Worm (Caenorhabditis elegans) whole organism, L4 larva: ENCODE measurements around the gene nsph-4.2.

Experiments used
- F37D6.2 ChIP-seq: sonication (generic microtip); optimal IDR thresholded peaks from 2 replicates; lab custom pipeline; 2016; ENCODE audit warnings: mild to moderate bottlenecking, missing genetic modification characterization, missing compliant biosample characterization
- F44E2.7 ChIP-seq: fragments of 200-800 bp; sonication (Bioruptor generic); IDR thresholded peaks from 2 replicates; pipeline ENCODE4 v2.1.2; 2022; ENCODE audit warnings: missing genetic modification characterization, missing compliant biosample characterization
- F49E8.2 ChIP-seq: sonication (generic microtip); optimal IDR thresholded peaks from 2 replicates; lab custom pipeline; 2016; ENCODE audit warnings: missing compliant biosample characterization, mild to moderate bottlenecking, missing genetic modification characterization, borderline replicate concordance
- R02D3.7 ChIP-seq: fragments of 150-350 bp; sonication (generic microtip); optimal IDR thresholded peaks from 3 replicates; lab custom pipeline; 2014; ENCODE audit warnings: missing biosample characterization, missing genetic modification characterization
- Y105C5A.15 ChIP-seq: fragments of 200-800 bp; sonication (Bioruptor generic); IDR thresholded peaks from 2 replicates; pipeline ENCODE4 v1.3.6; 2022; ENCODE audit warnings: missing genetic modification characterization, missing compliant biosample characterization
- Y48G9A.11 ChIP-seq: fragments of 200-800 bp; sonication (Bioruptor generic); IDR thresholded peaks from 2 replicates; pipeline ENCODE4 v1.3.6; 2022; ENCODE audit warnings: missing genetic modification reagents, missing genetic modification characterization, missing compliant biosample characterization
- ama-1 ChIP-seq: fragments of 150-350 bp; optimal IDR thresholded peaks from 2 replicates; lab custom pipeline; 2014; ENCODE audit warnings: inconsistent platforms, mixed read lengths
- arid-1 ChIP-seq: fragments of 200-800 bp; sonication (Bioruptor generic); conservative IDR thresholded peaks from 2 replicates; pipeline ENCODE4 v1.3.6; 2022; ENCODE audit warnings: missing genetic modification reagents, missing genetic modification characterization, missing compliant biosample characterization
- ceh-32 ChIP-seq: sonication (generic microtip); optimal IDR thresholded peaks from 2 replicates; lab custom pipeline; 2016; ENCODE audit warnings: mild to moderate bottlenecking, missing genetic modification characterization, missing compliant biosample characterization; ENCODE audit not compliant: poor library complexity
- ceh-82 ChIP-seq: sonication (generic microtip); optimal IDR thresholded peaks from 2 replicates; lab custom pipeline; 2017; ENCODE audit warnings: missing biosample characterization, missing genetic modification characterization
- ces-1 ChIP-seq: fragments of 150-350 bp; sonication (generic microtip); optimal IDR thresholded peaks from 4 replicates; lab custom pipeline; 2014; ENCODE audit warnings: missing biosample characterization, missing genetic modification reagents, missing genetic modification characterization
- ctbp-1 ChIP-seq: fragments of 200-800 bp; sonication (Bioruptor generic); IDR thresholded peaks from 2 replicates; pipeline ENCODE4 v1.3.6; 2022; ENCODE audit warnings: missing genetic modification reagents, missing genetic modification characterization, missing compliant biosample characterization
- daf-16 ChIP-seq, 3 experiments: sonication (generic microtip); optimal IDR thresholded peaks; 2 replicates each; lab custom pipeline; 2016 to 2017; ENCODE audit warnings: missing genetic modification characterization in 3 of 3, missing genetic modification reagents in 3 of 3, mild to moderate bottlenecking in 2 of 3, missing compliant biosample characterization in 2 of 3, missing biosample characterization in 1 of 3, moderate library complexity in 1 of 3
- dmd-9 ChIP-seq: fragments of 200-800 bp; sonication (Bioruptor generic); IDR thresholded peaks from 2 replicates; pipeline ENCODE4 v1.3.6; 2022; ENCODE audit warnings: missing genetic modification reagents, missing genetic modification characterization, missing compliant biosample characterization
- dpl-1 ChIP-seq: fragments of 150-350 bp; optimal IDR thresholded peaks from 2 replicates; lab custom pipeline; 2014; ENCODE audit warnings: missing biosample characterization, missing genetic modification reagents, missing genetic modification characterization
- duxl-1 ChIP-seq: sonication (generic microtip); optimal IDR thresholded peaks from 2 replicates; lab custom pipeline; 2016; ENCODE audit warnings: mild to moderate bottlenecking, missing genetic modification characterization, moderate library complexity, missing compliant biosample characterization; ENCODE audit not compliant: poor library complexity
- egl-27 ChIP-seq: sonication (generic microtip); optimal IDR thresholded peaks from 3 replicates; lab custom pipeline; 2017; ENCODE audit warnings: missing biosample characterization, missing genetic modification reagents, missing genetic modification characterization
- egl-43 ChIP-seq: fragments of 200-800 bp; sonication (Bioruptor generic); IDR thresholded peaks from 2 replicates; pipeline ENCODE4 v1.3.6; 2022; ENCODE audit warnings: missing genetic modification reagents, missing genetic modification characterization, missing compliant biosample characterization
- fkh-10 ChIP-seq: fragments of 150-350 bp; optimal IDR thresholded peaks from 2 replicates; lab custom pipeline; 2014; ENCODE audit warnings: missing biosample characterization, missing genetic modification reagents, missing genetic modification characterization
- hmg-1.1 ChIP-seq: fragments of 200-800 bp; sonication (Bioruptor generic); IDR thresholded peaks from 2 replicates; pipeline ENCODE4 v1.3.6; 2022; ENCODE audit warnings: missing genetic modification reagents, missing genetic modification characterization, missing compliant biosample characterization
- jun-1 ChIP-seq: fragments of 150-350 bp; optimal IDR thresholded peaks from 2 replicates; lab custom pipeline; 2014; ENCODE audit warnings: missing biosample characterization, missing genetic modification reagents, missing genetic modification characterization
- lim-7 ChIP-seq: fragments of 200-800 bp; sonication (Bioruptor generic); IDR thresholded peaks from 2 replicates; pipeline ENCODE4 v1.3.6; 2022; ENCODE audit warnings: missing genetic modification characterization, missing compliant biosample characterization
- lin-29 ChIP-seq: fragments of 200-800 bp; sonication (Bioruptor generic); IDR thresholded peaks from 2 replicates; pipeline ENCODE4 v1.3.6; 2022; ENCODE audit warnings: missing genetic modification reagents, missing genetic modification characterization, missing compliant biosample characterization
- lir-3 ChIP-seq: sonication (generic microtip); optimal IDR thresholded peaks from 2 replicates; lab custom pipeline; 2016; ENCODE audit warnings: mild to moderate bottlenecking, missing genetic modification characterization, missing compliant biosample characterization
- lsy-2 ChIP-seq, 2 experiments: fragments of 150-350 bp in 1 of 2; sonication (generic microtip) in 1 of 2; optimal IDR thresholded peaks; 2 replicates each; lab custom pipeline; 2014 to 2017; ENCODE audit warnings: missing biosample characterization in 2 of 2, missing genetic modification characterization in 2 of 2
- mdt-29 ChIP-seq: fragments of 200-800 bp; sonication (Bioruptor generic); IDR thresholded peaks from 2 replicates; pipeline ENCODE4 v1.3.6; 2022; ENCODE audit warnings: missing genetic modification reagents, missing genetic modification characterization, missing compliant biosample characterization
- nhr-11 ChIP-seq: fragments of 150-350 bp; optimal IDR thresholded peaks from 2 replicates; lab custom pipeline; 2014; ENCODE audit warnings: missing biosample characterization, missing genetic modification characterization
- nhr-111 ChIP-seq: fragments of 200-800 bp; sonication (Bioruptor generic); optimal IDR thresholded peaks from 2 replicates; lab custom pipeline; 2018; ENCODE audit warnings: mild to moderate bottlenecking, missing genetic modification characterization, missing compliant biosample characterization
- nhr-28 ChIP-seq: fragments of 150-350 bp; optimal IDR thresholded peaks from 2 replicates; lab custom pipeline; 2014; ENCODE audit warnings: missing biosample characterization, missing genetic modification characterization
- nhr-41 ChIP-seq: fragments of 200-800 bp; sonication (Bioruptor generic); IDR thresholded peaks from 2 replicates; pipeline ENCODE4 v1.3.6; 2022; ENCODE audit warnings: missing genetic modification reagents, missing genetic modification characterization, missing compliant biosample characterization
- nhr-6 ChIP-seq: fragments of 150-350 bp; optimal IDR thresholded peaks from 2 replicates; lab custom pipeline; 2014; ENCODE audit warnings: missing biosample characterization, missing genetic modification characterization
- saeg-2 ChIP-seq: fragments of 200-800 bp; sonication (Bioruptor generic); IDR thresholded peaks from 2 replicates; pipeline ENCODE4 v1.3.6; 2022; ENCODE audit warnings: missing genetic modification reagents, missing genetic modification characterization, missing compliant biosample characterization
- set-16 ChIP-seq: fragments of 200-800 bp; sonication (Bioruptor generic); IDR thresholded peaks from 2 replicates; pipeline ENCODE4 v1.3.6; 2022; ENCODE audit warnings: missing genetic modification reagents, missing genetic modification characterization, missing compliant biosample characterization
- skn-1 ChIP-seq: fragments of 150-350 bp; optimal IDR thresholded peaks from 2 replicates; lab custom pipeline; 2014; ENCODE audit warnings: missing biosample characterization, missing genetic modification characterization
- snpc-1.2 ChIP-seq: fragments of 200-800 bp; sonication (Bioruptor generic); IDR thresholded peaks from 2 replicates; pipeline ENCODE4 v1.3.6; 2022; ENCODE audit warnings: missing genetic modification reagents, missing genetic modification characterization, missing compliant biosample characterization
- tra-1 ChIP-seq: fragments of 200-800 bp; sonication (Bioruptor generic); IDR thresholded peaks from 2 replicates; pipeline ENCODE4 v1.3.6; 2022; ENCODE audit warnings: missing genetic modification reagents, missing genetic modification characterization, missing compliant biosample characterization
- unc-130 ChIP-seq: sonication (generic microtip); optimal IDR thresholded peaks from 2 replicates; lab custom pipeline; 2016; ENCODE audit warnings: missing genetic modification reagents, missing genetic modification characterization, missing compliant biosample characterization
- unc-62 ChIP-seq, 3 experiments: fragments of 150-350 bp in 1 of 3; sonication (generic microtip); optimal IDR thresholded peaks in 2 of 3; peaks in 1 of 3; 1 replicate in 1 of 3; 2 replicates in 2 of 3; lab custom pipeline; 2014 to 2017; ENCODE audit warnings: missing biosample characterization in 3 of 3, missing genetic modification characterization in 3 of 3, missing genetic modification reagents in 3 of 3, missing genotype in 1 of 3
- zag-1 ChIP-seq: fragments of 150-350 bp; optimal IDR thresholded peaks from 2 replicates; lab custom pipeline; 2014; ENCODE audit warnings: missing biosample characterization, missing genetic modification characterization
- zfp-2 ChIP-seq: sonication (generic microtip); optimal IDR thresholded peaks from 2 replicates; lab custom pipeline; 2016; ENCODE audit warnings: mild to moderate bottlenecking, missing genetic modification characterization, missing compliant biosample characterization

The nsph-4.2 gene

DNA sequence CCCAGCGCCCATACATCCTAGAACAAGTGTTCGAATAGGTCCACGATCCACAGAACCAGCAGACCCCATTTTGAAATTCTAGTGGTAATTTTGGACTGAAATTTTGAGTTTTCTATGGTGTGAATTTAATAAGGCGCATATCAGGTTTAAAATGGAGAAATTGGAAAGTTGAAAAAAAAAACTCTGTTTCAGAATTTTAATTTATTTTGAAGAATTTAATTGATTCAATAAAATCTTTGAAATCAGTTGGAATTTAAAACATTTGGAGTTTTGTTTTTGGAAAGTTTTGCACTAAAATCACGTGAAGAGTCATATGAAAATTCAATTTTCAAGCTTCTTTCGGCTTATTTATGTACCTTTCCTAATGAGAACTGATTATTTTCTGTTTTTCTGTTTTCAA lies 23.1 kb upstream of the nsph-4.2 start, which contains the start of gene gpa-18:
Gene gpa-18, minus strand, starts transcription at position 101 of the 400 bp plus-strand sequence.
- TF ChIP-seq R02D3.7 (tag; lab: Kevin White, UChicago) (no peak), hmg-1.1 (GFP tag; lab: Robert Waterston, UW) (no peak), lin-29 (GFP tag; lab: Robert Waterston, UW) (no peak), duxl-1 (tag; lab: Kevin White, UChicago) (no peak), F37D6.2 (no peak)

DNA sequence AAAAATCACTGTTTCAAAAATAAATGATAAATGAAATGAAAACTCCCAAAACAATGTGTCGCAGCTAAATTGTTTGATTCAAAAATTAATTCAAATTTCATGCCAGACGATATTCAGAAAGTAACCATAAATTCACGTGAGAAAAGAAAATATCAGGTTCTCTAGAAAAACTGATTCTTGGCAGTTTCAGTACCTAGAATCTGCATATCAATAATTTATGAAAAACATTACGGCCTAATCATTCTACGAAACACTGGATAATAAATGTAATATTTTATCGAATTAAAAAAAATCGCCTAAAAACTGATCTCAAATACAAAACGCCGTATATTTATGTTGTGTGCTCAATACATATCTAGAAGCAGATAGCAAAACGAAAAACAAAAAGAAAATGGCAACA lies 17.8 kb upstream of the nsph-4.2 start:
- no peak for TF ChIP-seq skn-1 (tag; lab: Kevin White, UChicago)
- TF ChIP-seq ces-1 (GFP tag; lab: Kevin White, UChicago) = no peak
- TF ChIP-seq saeg-2 (GFP tag; lab: Robert Waterston, UW) = no peak
- peak; percentile 43 for TF ChIP-seq nhr-11 (tag; lab: Kevin White, UChicago)
- TF ChIP-seq set-16 (GFP tag; lab: Robert Waterston, UW) = no peak
- no peak for TF ChIP-seq F49E8.2 (tag; lab: Kevin White, UChicago)
- TF ChIP-seq Y48G9A.11 (GFP tag; lab: Robert Waterston, UW) = no peak

DNA sequence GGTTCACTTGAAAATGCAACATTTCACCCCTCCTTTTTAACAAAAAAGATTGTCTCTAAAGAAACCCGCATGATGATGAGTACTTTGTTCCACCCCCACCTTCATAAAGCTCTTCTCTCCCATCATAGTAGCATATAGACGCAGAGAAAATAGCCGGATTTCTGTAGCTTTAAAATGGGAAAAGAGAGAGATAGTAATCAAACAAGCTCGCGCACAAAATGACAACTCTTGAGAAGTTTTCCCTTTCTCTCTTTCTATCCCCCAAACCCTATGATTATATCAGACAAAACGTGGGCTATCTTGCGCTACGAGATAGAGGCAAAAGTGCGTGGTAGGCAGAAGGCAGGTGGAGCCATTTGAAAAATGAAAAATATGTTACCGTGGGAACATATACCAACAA lies 16.0 kb upstream of the nsph-4.2 start:
- TF ChIP-seq unc-62 (GFP tag; optimal IDR thresholded peaks at IDR 0.05 in 1 of 2; lab: Kevin White, UChicago) = peak in 1 of 2 experiments; percentile 67
- TF ChIP-seq unc-62 (tag; optimal IDR thresholded peaks at IDR 0.05; lab: Kevin White, UChicago) = no peak
- no peak for TF ChIP-seq lir-3 (tag; lab: Kevin White, UChicago)

DNA sequence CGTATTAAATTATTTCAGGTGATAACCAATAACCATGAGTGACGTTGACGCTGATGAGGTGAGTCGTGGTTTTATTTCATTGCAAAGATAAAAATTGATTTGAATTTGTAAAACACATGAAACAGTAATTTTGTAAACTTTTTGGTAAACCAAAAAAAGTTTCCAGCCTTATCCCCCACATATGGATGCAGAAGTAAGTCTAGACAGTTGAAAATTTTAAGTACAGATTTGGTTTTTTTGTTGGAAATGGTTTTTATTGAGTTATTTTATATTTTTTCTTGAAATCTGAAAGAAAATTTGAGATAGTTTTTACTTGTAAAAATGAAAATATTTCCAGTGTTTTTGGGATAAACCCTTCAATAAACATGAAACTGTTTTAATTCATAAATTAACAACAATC lies 14.0 kb upstream of the nsph-4.2 start, which contains the start of gene tni-4:
Gene tni-4, plus strand, starts transcription at position 19 of the 400 bp plus-strand sequence.
- TF ChIP-seq unc-62 (GFP tag; optimal IDR thresholded peaks at IDR 0.05 in 1 of 2; lab: Kevin White, UChicago) (peak in 1 of 2 experiments; percentile 92), unc-62 (tag; optimal IDR thresholded peaks at IDR 0.05; lab: Kevin White, UChicago) (no peak), nhr-111 (GFP tag; lab: Kevin White, UChicago) (no peak)

DNA sequence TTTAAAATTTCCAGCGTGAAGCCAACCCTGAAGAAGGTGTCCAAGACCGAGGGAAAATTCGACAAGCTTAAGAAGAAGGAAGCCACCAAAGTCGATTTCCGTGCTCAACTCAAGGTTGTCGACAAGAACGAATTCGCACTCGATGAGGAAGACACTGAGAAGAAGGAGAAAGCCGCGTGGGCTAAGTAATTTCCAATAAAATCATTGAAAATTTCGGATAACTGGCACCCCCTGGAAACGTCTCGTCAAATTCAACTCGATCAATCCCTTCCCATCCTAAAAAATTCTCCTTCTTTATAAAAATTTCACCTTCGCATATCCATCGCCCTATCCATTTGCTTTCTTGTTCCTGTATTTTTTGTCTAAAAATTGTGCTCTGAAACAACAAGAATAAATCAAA lies 11.9 kb upstream of the nsph-4.2 start:
- TF ChIP-seq F44E2.7 (GFP tag; lab: Robert Waterston, UW) = no peak
- 0 out of 2 replicates have a peak, but pooled peaks have one; percentile 20 for TF ChIP-seq snpc-1.2 (GFP tag; lab: Robert Waterston, UW)
- no peak for TF ChIP-seq nhr-41 (GFP tag; lab: Robert Waterston, UW)
- TF ChIP-seq ctbp-1 (GFP tag; lab: Robert Waterston, UW) = no peak
- TF ChIP-seq mdt-29 (GFP tag; lab: Robert Waterston, UW) = no peak
- no peak for TF ChIP-seq set-16 (GFP tag; lab: Robert Waterston, UW)
- no peak for TF ChIP-seq lim-7
- TF ChIP-seq jun-1 (tag; lab: Kevin White, UChicago) = no peak
- no peak for TF ChIP-seq dmd-9

DNA sequence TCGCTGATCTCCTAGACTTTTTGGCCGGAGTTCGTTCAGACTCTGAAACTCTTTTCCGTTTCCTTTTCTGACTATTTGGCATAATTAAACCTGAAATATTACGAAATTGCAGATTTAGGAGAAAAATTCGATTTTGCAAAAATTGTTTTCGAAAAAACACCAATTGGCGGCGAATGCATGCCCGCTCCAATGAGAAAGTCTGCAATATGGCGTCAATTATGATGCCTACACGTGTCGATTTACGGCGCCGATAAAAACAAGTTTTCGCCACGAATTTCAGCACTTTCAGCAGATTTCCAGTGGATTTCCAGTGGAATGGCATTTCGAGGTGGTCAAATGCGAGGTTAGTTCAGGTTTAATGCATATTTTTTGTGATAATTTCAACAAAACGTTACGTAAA lies 9.2 kb upstream of the nsph-4.2 start, which contains the start of the genes Y59E9AL.36 and nbet-1:
Gene Y59E9AL.36, minus strand, starts transcription at position 92 of the 400 bp plus-strand sequence.
Gene nbet-1, plus strand, starts transcription at position 112 of the 400 bp plus-strand sequence.
- TF ChIP-seq daf-16 (GFP tag; optimal IDR thresholded peaks at IDR 0.05; lab: Kevin White, UChicago) (peak in 1 of 2 experiments; percentile 33), daf-16 (tag; optimal IDR thresholded peaks at IDR 0.05; lab: Kevin White, UChicago) (peak; percentile 75), zag-1 (no peak), egl-43 (GFP tag; lab: Robert Waterston, UW) (no peak), nhr-28 (tag; lab: Kevin White, UChicago) (peak; percentile 59), duxl-1 (tag; lab: Kevin White, UChicago) (peak; percentile 46), dpl-1 (GFP tag; lab: Kevin White, UChicago) (peak; percentile 83), tra-1 (no peak), ama-1 (lab: Kevin White, UChicago) (peak; percentile 16), zfp-2 (no peak), fkh-10 (GFP tag; lab: Kevin White, UChicago) (no peak), ceh-32 (tag; lab: Kevin White, UChicago) (no peak), unc-130 (GFP tag; lab: Kevin White, UChicago) (no peak), ceh-82 (tag; lab: Kevin White, UChicago) (no peak), Y105C5A.15 (GFP tag; lab: Robert Waterston, UW) (no peak), lsy-2 (tag; optimal IDR thresholded peaks at IDR 0.05; lab: Kevin White, UChicago) (peak; percentile 25 to 81), nhr-6 (tag; lab: Kevin White, UChicago) (peak; percentile 72), F37D6.2 (no peak), arid-1 (GFP tag; lab: Robert Waterston, UW) (0 out of 2 replicates have a peak, but pooled peaks have one; percentile 19), snpc-1.2 (GFP tag; lab: Robert Waterston, UW) (peak; percentile 89), egl-27 (tag; lab: Kevin White, UChicago) (no peak), saeg-2 (GFP tag; lab: Robert Waterston, UW) (no peak)
